Fruit fly (Drosophila melanogaster) whole organism, embryonic: ENCODE results near the gene CG42718.

ENCODE experiments used
- Ada2b ChIP-seq: fragments of 200-800 bp; sonication (Bioruptor generic); IDR thresholded peaks from 2 replicates; pipeline ENCODE4 v1.3.6; 2022; ENCODE audit warnings: missing biosample characterization, missing genetic modification characterization
- Aef1 ChIP-seq: fragments of 200-800 bp; sonication (Bioruptor generic); IDR thresholded peaks from 3 replicates; pipeline ENCODE4 v1.3.6; 2022; ENCODE audit warnings: missing biosample characterization, missing genetic modification characterization
- Atf6 ChIP-seq: fragments of 200-800 bp; sonication (Bioruptor generic); IDR thresholded peaks from 2 replicates; pipeline ENCODE4 v1.3.6; 2022; ENCODE audit warnings: missing biosample characterization, missing genetic modification characterization
- Awh ChIP-seq: fragments of 200-800 bp; sonication (Bioruptor generic); IDR thresholded peaks from 2 replicates; pipeline ENCODE4, ENCODE4 v1.3.6; 2022; ENCODE audit warnings: missing biosample characterization, missing genetic modification characterization
- C15 ChIP-seq: fragments of 200-800 bp; sonication (Bioruptor generic); IDR thresholded peaks from 3 replicates; pipeline ENCODE4 v1.3.6; 2022; ENCODE audit warnings: missing biosample characterization, missing genetic modification characterization
- CG10274 ChIP-seq: fragments of 200-800 bp; sonication (Bioruptor generic); optimal IDR thresholded peaks from 3 replicates; lab custom pipeline; 2017; ENCODE audit warnings: missing biosample characterization, mild to moderate bottlenecking, missing genetic modification characterization
- CG10321 ChIP-seq: fragments of 200-800 bp; sonication (Bioruptor generic); IDR thresholded peaks from 2 replicates; pipeline ENCODE4 v1.3.6; 2022; ENCODE audit warnings: missing biosample characterization, missing genetic modification characterization
- CG10654 ChIP-seq: fragments of 200-800 bp; sonication (Bioruptor generic); optimal IDR thresholded peaks from 2 replicates; lab custom pipeline; 2016; ENCODE audit warnings: missing biosample characterization, missing genetic modification characterization
- CG11695 ChIP-seq: fragments of 200-800 bp; sonication (Bioruptor generic); IDR thresholded peaks from 3 replicates; pipeline ENCODE4 v1.3.6; 2022; ENCODE audit warnings: missing biosample characterization, missing genetic modification characterization
- CG13287 ChIP-seq: fragments of 200-800 bp; sonication (Bioruptor generic); IDR thresholded peaks from 2 replicates; pipeline ENCODE4 v1.3.6; 2022; ENCODE audit warnings: missing biosample characterization, missing genetic modification characterization; ENCODE audit not compliant: partially characterized antibody
- CG14441 ChIP-seq: fragments of 200-800 bp; sonication (Bioruptor generic); IDR thresholded peaks from 2 replicates; pipeline ENCODE4 v1.3.6; 2022; ENCODE audit warnings: missing biosample characterization, missing genetic modification characterization
- CG17568 ChIP-seq: fragments of 200-800 bp; sonication (Bioruptor generic); optimal IDR thresholded peaks from 2 replicates; lab custom pipeline; 2018; ENCODE audit warnings: missing biosample characterization, mild to moderate bottlenecking, missing genetic modification characterization, moderate library complexity
- CG18599 ChIP-seq: fragments of 200-800 bp; sonication (Bioruptor generic); optimal IDR thresholded peaks from 3 replicates; lab custom pipeline; 2017; ENCODE audit warnings: missing biosample characterization, missing genetic modification characterization, mild to moderate bottlenecking, moderate library complexity, missing genetic modification reagents
- CG30403 ChIP-seq: fragments of 200-800 bp; sonication (Bioruptor generic); optimal IDR thresholded peaks from 3 replicates; lab custom pipeline; 2016; ENCODE audit warnings: missing biosample characterization, missing genetic modification characterization
- CG31441 ChIP-seq: fragments of 200-800 bp; sonication (Bioruptor generic); IDR thresholded peaks from 2 replicates; pipeline ENCODE4 v1.3.6; 2022; ENCODE audit warnings: missing biosample characterization, missing genetic modification characterization
- CG32767 ChIP-seq: fragments of 200-800 bp; sonication (Bioruptor generic); IDR thresholded peaks from 2 replicates; pipeline ENCODE4 v1.3.6; 2022; ENCODE audit warnings: missing biosample characterization, missing genetic modification characterization
- CG32772 ChIP-seq: fragments of 200-800 bp; sonication (Bioruptor generic); IDR thresholded peaks from 2 replicates; pipeline ENCODE4 v1.3.6; 2022; ENCODE audit warnings: missing biosample characterization, missing genetic modification characterization
- CG7839 ChIP-seq: fragments of 200-800 bp; sonication (Bioruptor generic); optimal IDR thresholded peaks from 3 replicates; lab custom pipeline; 2018; ENCODE audit warnings: missing biosample characterization, mild to moderate bottlenecking, missing genetic modification characterization, moderate library complexity
- CG8290 ChIP-seq, 3 experiments: fragments of 200-800 bp; sonication (Bioruptor generic); optimal IDR thresholded peaks; 2 replicates each; lab custom pipeline; 2016 to 2019; ENCODE audit warnings: missing biosample characterization in 3 of 3, missing genetic modification characterization in 3 of 3, mild to moderate bottlenecking in 2 of 3, moderate library complexity in 1 of 3
- CoRest ChIP-seq: fragments of 200-800 bp; sonication (Bioruptor generic); optimal IDR thresholded peaks from 3 replicates; lab custom pipeline; 2018; ENCODE audit warnings: missing biosample characterization, mild to moderate bottlenecking, missing genetic modification characterization, moderate library complexity
- GATAe ChIP-seq: fragments of 200-800 bp; sonication (Bioruptor generic); conservative IDR thresholded peaks from 2 replicates; pipeline ENCODE4 v1.3.6; 2022; ENCODE audit warnings: missing biosample characterization, missing genetic modification characterization
- H15 ChIP-seq: fragments of 200-800 bp; sonication (Bioruptor generic); IDR thresholded peaks from 3 replicates; pipeline ENCODE4 v1.3.6; 2022; ENCODE audit warnings: missing biosample characterization, missing genetic modification characterization
- MBD-R2 ChIP-seq: fragments of 200-800 bp; sonication (Bioruptor generic); IDR thresholded peaks from 2 replicates; pipeline ENCODE4 v1.3.6; 2022; ENCODE audit warnings: missing biosample characterization, missing genetic modification characterization
- MTF-1 ChIP-seq: fragments of 200-800 bp; sonication (Bioruptor generic); optimal IDR thresholded peaks from 2 replicates; lab custom pipeline; 2018; ENCODE audit warnings: missing biosample characterization, mild to moderate bottlenecking, missing genetic modification characterization, borderline replicate concordance
- Max ChIP-seq: fragments of 200-800 bp; sonication (Bioruptor generic); optimal IDR thresholded peaks from 2 replicates; lab custom pipeline; 2016; ENCODE audit warnings: missing biosample characterization, mild to moderate bottlenecking, missing genetic modification characterization
- Optix ChIP-seq: fragments of 200-800 bp; sonication (Bioruptor generic); IDR thresholded peaks from 3 replicates; pipeline ENCODE4 v1.3.6; 2022; ENCODE audit warnings: missing biosample characterization, missing genetic modification characterization
- Sox100B ChIP-seq: fragments of 200-800 bp; sonication (Bioruptor generic); optimal IDR thresholded peaks from 3 replicates; lab custom pipeline; 2018; ENCODE audit warnings: missing biosample characterization, mild to moderate bottlenecking, missing genetic modification characterization
- Vsx1 ChIP-seq: fragments of 200-800 bp; sonication (Bioruptor generic); optimal IDR thresholded peaks from 2 replicates; lab custom pipeline; 2017; ENCODE audit warnings: missing biosample characterization, mild to moderate bottlenecking, missing genetic modification characterization, missing genetic modification reagents
- YL-1 ChIP-seq: fragments of 200-800 bp; sonication (Bioruptor generic); optimal IDR thresholded peaks from 3 replicates; lab custom pipeline; 2017; ENCODE audit warnings: missing biosample characterization, mild to moderate bottlenecking, missing genetic modification characterization
- ap ChIP-seq: fragments of 200-800 bp; sonication (Bioruptor generic); IDR thresholded peaks from 2 replicates; pipeline ENCODE4 v1.3.6; 2022; ENCODE audit warnings: missing biosample characterization, missing genetic modification characterization
- ara ChIP-seq: fragments of 200-800 bp; sonication (Bioruptor generic); IDR thresholded peaks from 2 replicates; pipeline ENCODE4 v1.3.6; 2022; ENCODE audit warnings: missing biosample characterization, missing genetic modification characterization
- az2 ChIP-seq: fragments of 200-800 bp; sonication (Bioruptor generic); optimal IDR thresholded peaks from 3 replicates; lab custom pipeline; 2016; ENCODE audit warnings: missing biosample characterization, missing genetic modification characterization
- dmrt99B ChIP-seq: fragments of 200-800 bp; sonication (Bioruptor generic); optimal IDR thresholded peaks from 2 replicates; lab custom pipeline; 2018; ENCODE audit warnings: missing biosample characterization, mild to moderate bottlenecking, missing genetic modification characterization, moderate library complexity
- dpn ChIP-seq, 2 experiments: fragments of 200-800 bp; sonication (Bioruptor generic); optimal IDR thresholded peaks; 3 replicates each; lab custom pipeline; 2016; ENCODE audit warnings: missing biosample characterization in 2 of 2, missing genetic modification characterization in 2 of 2
- fd96Cb ChIP-seq: fragments of 200-800 bp; sonication (Bioruptor generic); optimal IDR thresholded peaks from 2 replicates; lab custom pipeline; 2018; ENCODE audit warnings: missing biosample characterization, mild to moderate bottlenecking, missing genetic modification characterization, moderate library complexity
- fru ChIP-seq: fragments of >200 bp; optimal IDR thresholded peaks from 2 replicates; lab custom pipeline; 2017
- fu2 ChIP-seq: fragments of 200-800 bp; sonication (Bioruptor generic); optimal IDR thresholded peaks from 2 replicates; lab custom pipeline; 2016; ENCODE audit warnings: missing biosample characterization, missing genetic modification characterization
- gro ChIP-seq: fragments of 200-800 bp; sonication (Bioruptor generic); optimal IDR thresholded peaks from 2 replicates; lab custom pipeline; 2016; ENCODE audit warnings: missing biosample characterization, missing genetic modification characterization
- gsb ChIP-seq: fragments of 200-800 bp; sonication (Bioruptor generic); IDR thresholded peaks from 2 replicates; pipeline ENCODE4 v1.3.6; 2022; ENCODE audit warnings: missing biosample characterization, missing genetic modification characterization
- gsb-n ChIP-seq: fragments of 200-800 bp; sonication (Bioruptor generic); optimal IDR thresholded peaks from 3 replicates; lab custom pipeline; 2018; ENCODE audit warnings: missing biosample characterization, mild to moderate bottlenecking, missing genetic modification characterization
- lilli ChIP-seq: fragments of 200-800 bp; sonication (Bioruptor generic); optimal IDR thresholded peaks from 3 replicates; lab custom pipeline; 2016; ENCODE audit warnings: missing biosample characterization, missing genetic modification characterization
- oc ChIP-seq: fragments of 200-800 bp; sonication (Bioruptor generic); optimal IDR thresholded peaks from 2 replicates; lab custom pipeline; 2018; ENCODE audit warnings: missing biosample characterization, mild to moderate bottlenecking, missing genetic modification characterization, moderate library complexity
- prd ChIP-seq, 3 experiments: fragments of >200 bp in 2 of 3; fragments of 200-800 bp in 1 of 3; sonication (Bioruptor generic) in 1 of 3; optimal IDR thresholded peaks in 2 of 3; IDR thresholded peaks in 1 of 3; 2 replicates in 2 of 3; 3 replicates in 1 of 3; pipeline versions ENCODE4 v1.3.6 to Lab custom; 2017 to 2022; ENCODE audit warnings: missing biosample characterization in 1 of 3, missing genetic modification characterization in 1 of 3
- sens ChIP-seq: fragments of 200-800 bp; sonication (Bioruptor generic); peaks from one replicate; lab custom pipeline; 2016; ENCODE audit warnings: missing biosample characterization, missing genetic modification characterization
- sr ChIP-seq: fragments of 200-800 bp; sonication (Bioruptor generic); IDR thresholded peaks from 3 replicates; pipeline ENCODE4 v1.3.6; 2022; ENCODE audit warnings: missing biosample characterization, missing genetic modification characterization
- stc ChIP-seq: fragments of 200-800 bp; sonication (Bioruptor generic); IDR thresholded peaks from 2 replicates; pipeline ENCODE4 v1.3.6; 2022; ENCODE audit warnings: missing biosample characterization, missing genetic modification characterization
- tap ChIP-seq: fragments of 200-800 bp; optimal IDR thresholded peaks from 3 replicates; lab custom pipeline; 2019; ENCODE audit warnings: missing biosample characterization, mild to moderate bottlenecking, missing genetic modification characterization, moderate library complexity
- tin ChIP-seq: fragments of 200-800 bp; sonication (Bioruptor generic); optimal IDR thresholded peaks from 3 replicates; lab custom pipeline; 2016; ENCODE audit warnings: missing biosample characterization, missing genetic modification characterization

Gene CG42718

dm6 chr3L:16291678-16292077 lies 29.4 kb downstream of the CG42718 start (continued):
- TF ChIP-seq CG8290 (GFP tag; optimal IDR thresholded peaks at IDR 0.05; lab: Kevin White, UChicago) (no peak), CG8290 (tag; optimal IDR thresholded peaks at IDR 0.05; lab: Kevin White, UChicago) (no peak), H15 (GFP tag; lab: Robert Waterston, UW) (no peak), gsb-n (no peak), oc (tag; lab: Kevin White, UChicago) (no peak), Optix (GFP tag; lab: Robert Waterston, UW) (no peak), CG18599 (no peak), Max (GFP tag; lab: Kevin White, UChicago) (no peak), CG32772 (GFP tag; lab: Robert Waterston, UW) (no peak), Sox100B (no peak), CG13287 (GFP tag; lab: Robert Waterston, UW) (peak; percentile 10; the same call in 1 of the 2 replicates), Vsx1 (GFP tag; lab: Kevin White, UChicago) (peak; percentile 49), fd96Cb (tag; lab: Kevin White, UChicago) (no peak), GATAe (GFP tag; lab: Robert Waterston, UW) (no peak), Ada2b (GFP tag; lab: Robert Waterston, UW) (no peak), CG31441 (GFP tag; lab: Robert Waterston, UW) (no peak), fru (no peak), MTF-1 (GFP tag; lab: Kevin White, UChicago) (no peak), YL-1 (GFP tag; lab: Kevin White, UChicago) (no peak), Awh (GFP tag; lab: Robert Waterston, UW) (no peak), fu2 (GFP tag; lab: Kevin White, UChicago) (no peak)

- TF ChIP-seq C15 (GFP tag; lab: Robert Waterston, UW) (0 out of 3 replicates have a peak, but pooled peaks have one; percentile 11), CG17568 (no peak)
These were observed 30.2 kb downstream of the CG42718 start, which contains the start of gene CG13045 for dm6 chr3L:16290850-16291249. Gene CG13045 (minus strand): TSS chr3L:16290950.

- 0 out of 2 replicates have a peak, but pooled peaks have one; percentile 25 for TF ChIP-seq CG32772 (GFP tag; lab: Robert Waterston, UW)
- no peak for TF ChIP-seq gsb
- TF ChIP-seq tin, result peak; percentile 10
- 0 out of 3 replicates have a peak, but pooled peaks have one; percentile 27 for TF ChIP-seq CG11695 (GFP tag; lab: Robert Waterston, UW)
- peak; percentile 38; the same call in 1 of the 2 replicates for TF ChIP-seq Atf6
- no peak for TF ChIP-seq prd (optimal IDR thresholded peaks at IDR 0.05; lab: Kevin White, UChicago)
- TF ChIP-seq prd (GFP tag; IDR thresholded peaks at IDR 0.05; lab: Robert Waterston, UW), result peak; percentile 38; the same call in 1 of the 3 replicates
- 0 out of 3 replicates have a peak, but pooled peaks have one; percentile 16 for TF ChIP-seq Aef1 (GFP tag; lab: Robert Waterston, UW)
- TF ChIP-seq gro (GFP tag; lab: Kevin White, UChicago), result no peak
- peak in 1 of 2 experiments; percentile 38 for TF ChIP-seq dpn (GFP tag; optimal IDR thresholded peaks at IDR 0.05; lab: Kevin White, UChicago)
- no peak for TF ChIP-seq lilli (GFP tag; lab: Kevin White, UChicago)
- peak; percentile 43 for TF ChIP-seq dmrt99B (tag; lab: Kevin White, UChicago)
- TF ChIP-seq CG10321 (GFP tag; lab: Robert Waterston, UW), result 0 out of 2 replicates have a peak, but pooled peaks have one; percentile 9
- TF ChIP-seq CG32767 (GFP tag; lab: Robert Waterston, UW), result peak; percentile 46; the same call in 1 of the 2 replicates
- TF ChIP-seq CoRest, result peak; percentile 20
- TF ChIP-seq ap, result peak; percentile 65
- TF ChIP-seq stc, result 0 out of 2 replicates have a peak, but pooled peaks have one; percentile 26
- TF ChIP-seq CG30403 (GFP tag; lab: Kevin White, UChicago), result peak; percentile 48
- no peak; the same call in 2 of the 3 replicates for TF ChIP-seq sr (GFP tag; lab: Robert Waterston, UW)
- TF ChIP-seq tap (tag; lab: Kevin White, UChicago), result peak; percentile 5
- TF ChIP-seq az2 (GFP tag; lab: Kevin White, UChicago), result peak; percentile 31
- peak; percentile 33; the same call in 1 of the 2 replicates for TF ChIP-seq CG14441
- TF ChIP-seq CG10654, result peak; percentile 2
- no peak for TF ChIP-seq CG10274 (GFP tag; lab: Kevin White, UChicago)
- TF ChIP-seq MBD-R2 (GFP tag; lab: Robert Waterston, UW), result no peak
- TF ChIP-seq ara, result no peak
- TF ChIP-seq CG7839 (tag; lab: Kevin White, UChicago), result peak; percentile 39
- TF ChIP-seq sens (GFP tag; lab: Kevin White, UChicago), result no peak
These were observed 32.0 kb downstream of the CG42718 start for dm6 chr3L:16289067-16289466.
